Fruit fly (Drosophila melanogaster): ENCODE results near the gene Diedel.

Diedel gene

dm6 chr3R:29490912-29491311 lies 2.7 kb upstream of the Diedel start, which contains the start of gene Spase12 (continued):
- TF ChIP-seq CG7556 (GFP tag; optimal IDR thresholded peaks at IDR 0.05) (no peak), CG1603 (tag; optimal IDR thresholded peaks at IDR 0.05) (peak; percentile 42), dati (GFP tag; IDR thresholded peaks at IDR 0.05) (no peak), CG8478 (optimal IDR thresholded peaks at IDR 0.05) (no peak), CG13775 (GFP tag; optimal IDR thresholded peaks at IDR 0.05) (no peak), Dfd (GFP tag; optimal IDR thresholded peaks at IDR 0.05) (no peak), Neu2 (GFP tag; optimal IDR thresholded peaks at IDR 0.05; ENCODE audit: borderline replicate concordance) (no peak), Ets97D (GFP tag; optimal IDR thresholded peaks at IDR 0.05) (no peak), NFAT (GFP tag; IDR thresholded peaks at IDR 0.05) (no peak), CG13287 (GFP tag; IDR thresholded peaks at IDR 0.05; ENCODE audit: partially characterized antibody) (peak; percentile 38; the same call in 1 of the 2 replicates), trh (GFP tag; optimal IDR thresholded peaks at IDR 0.05) (no peak), CG17361 (GFP tag; IDR thresholded peaks at IDR 0.05) (no peak), CG1647 (GFP tag; optimal IDR thresholded peaks at IDR 0.05) (no peak), tin (GFP tag; optimal IDR thresholded peaks at IDR 0.05) (no peak), CG18011 (GFP tag; optimal IDR thresholded peaks at IDR 0.05) (no peak), CG5245 (GFP tag; optimal IDR thresholded peaks at IDR 0.05) (no peak), corto (GFP tag; optimal IDR thresholded peaks at IDR 0.05) (no peak), MESR4 (GFP tag; optimal IDR thresholded peaks at IDR 0.05) (peak; percentile 78), CG10654 (GFP tag; optimal IDR thresholded peaks at IDR 0.05) (no peak), yki (optimal IDR thresholded peaks at IDR 0.05) (no peak), stwl (tag; optimal IDR thresholded peaks at IDR 0.05) (peak; percentile 29), stc (GFP tag; IDR thresholded peaks at IDR 0.05) (no peak), CG9797 (GFP tag; optimal IDR thresholded peaks at IDR 0.05) (peak; percentile 87), CG4617 (GFP tag; optimal IDR thresholded peaks at IDR 0.05; ENCODE audit: borderline replicate concordance) (peak; percentile 5), Camta (GFP tag; optimal IDR thresholded peaks at IDR 0.05) (no peak), CG7839 (tag; optimal IDR thresholded peaks at IDR 0.05) (no peak), CG17328 (GFP tag; IDR thresholded peaks at IDR 0.05) (no peak), gfzf (GFP tag; optimal IDR thresholded peaks at IDR 0.05) (peak; percentile 79), Myb (GFP tag; optimal IDR thresholded peaks at IDR 0.05) (peak; percentile 44), TFAM (GFP tag; optimal IDR thresholded peaks at IDR 0.05) (no peak), HmgZ (tag; optimal IDR thresholded peaks at IDR 0.05) (no peak), CG2875 (GFP tag; optimal IDR thresholded peaks at IDR 0.05) (no peak), CG12155 (GFP tag; optimal IDR thresholded peaks at IDR 0.05) (no peak), CG4730 (GFP tag; IDR thresholded peaks at IDR 0.05) (no peak), CG12744 (GFP tag; optimal IDR thresholded peaks at IDR 0.05) (no peak), CG2202 (tag; optimal IDR thresholded peaks at IDR 0.05) (no peak), CG14710 (tag; optimal IDR thresholded peaks at IDR 0.05) (peak; percentile 4), CG18619 (GFP tag; optimal IDR thresholded peaks at IDR 0.05) (no peak)

dm6 chr3R:29494482-29494881 lies 830 bp downstream of the Diedel start, which contains the start of gene FipoQ:
TSS of gene FipoQ (plus strand) at chr3R:29494782.
- TF ChIP-seq vnd (GFP tag; IDR thresholded peaks at IDR 0.05; ENCODE audit: partially characterized antibody): 0 out of 3 replicates have a peak, but pooled peaks have one; percentile 9
- no peak for TF ChIP-seq CG11247 (GFP tag; IDR thresholded peaks at IDR 0.05)
- TF ChIP-seq tna (GFP tag; IDR thresholded peaks at IDR 0.05; ENCODE audit: partially characterized antibody): 0 out of 2 replicates have a peak, but pooled peaks have one; percentile 39
- no peak for TF ChIP-seq CG6854 (GFP tag; optimal IDR thresholded peaks at IDR 0.05)
- TF ChIP-seq CG10366 (GFP tag; IDR thresholded peaks at IDR 0.05): no peak
- no peak for TF ChIP-seq Dp (GFP tag; optimal IDR thresholded peaks at IDR 0.05)
- TF ChIP-seq Hmr (GFP tag; optimal IDR thresholded peaks at IDR 0.05): no peak
- no peak for TF ChIP-seq CG6654 (GFP tag; optimal IDR thresholded peaks at IDR 0.05)
- no peak for TF ChIP-seq fd96Cb (tag; optimal IDR thresholded peaks at IDR 0.05)
- 0 out of 3 replicates have a peak, but pooled peaks have one; percentile 26 for TF ChIP-seq z (GFP tag; IDR thresholded peaks at IDR 0.05)
